Worm (Caenorhabditis elegans) whole organism, young adult: Measurements from ENCODE around the gene clec-163.
A peak's percentile ranks its signal among the peaks of the same experiment; 100 is the strongest.

Experiments used
- B0019.2 ChIP-seq: fragments of 200-800 bp; sonication (Bioruptor generic); conservative IDR thresholded peaks from 2 replicates; pipeline ENCODE4 v1.3.6; 2022; ENCODE audit warnings: missing genetic modification reagents, missing genetic modification characterization, missing compliant biosample characterization
- B0261.1 ChIP-seq: sonication (generic microtip); optimal IDR thresholded peaks from 2 replicates; lab custom pipeline; 2016; ENCODE audit warnings: mild to moderate bottlenecking, missing genetic modification characterization, moderate library complexity, missing compliant biosample characterization
- B0336.3 ChIP-seq: fragments of 200-800 bp; sonication (Bioruptor generic); IDR thresholded peaks from 2 replicates; pipeline ENCODE4 v1.3.6; 2022; ENCODE audit warnings: missing genetic modification characterization, missing compliant biosample characterization
- D2030.7 ChIP-seq: fragments of 200-800 bp; sonication (Bioruptor generic); IDR thresholded peaks from 2 replicates; pipeline ENCODE4 v1.3.6; 2022; ENCODE audit warnings: missing genetic modification reagents, missing genetic modification characterization, missing compliant biosample characterization
- F10E7.11 ChIP-seq: sonication (generic microtip); optimal IDR thresholded peaks from 2 replicates; lab custom pipeline; 2017; ENCODE audit warnings: mild to moderate bottlenecking, missing genetic modification characterization, moderate library complexity, missing compliant biosample characterization
- F22D6.2 ChIP-seq: sonication (generic microtip); optimal IDR thresholded peaks from 2 replicates; lab custom pipeline; 2016; ENCODE audit warnings: mild to moderate bottlenecking, missing genetic modification characterization, missing compliant biosample characterization
- F52B5.7 ChIP-seq: sonication (generic microtip); optimal IDR thresholded peaks from 2 replicates; lab custom pipeline; 2016; ENCODE audit warnings: mild to moderate bottlenecking, missing genetic modification characterization, missing compliant biosample characterization
- F57C9.4 ChIP-seq: sonication (generic microtip); optimal IDR thresholded peaks from 2 replicates; lab custom pipeline; 2017; ENCODE audit warnings: mild to moderate bottlenecking, missing genetic modification characterization, missing compliant biosample characterization
- K11D2.4 ChIP-seq: fragments of 200-800 bp; sonication (Bioruptor generic); IDR thresholded peaks from 2 replicates; pipeline ENCODE4 v1.3.6; 2022; ENCODE audit warnings: missing genetic modification reagents, missing genetic modification characterization, missing compliant biosample characterization
- K12H6.12 ChIP-seq: fragments of 200-800 bp; sonication (Bioruptor generic); optimal IDR thresholded peaks from 2 replicates; lab custom pipeline; 2018; ENCODE audit warnings: mild to moderate bottlenecking, missing genetic modification characterization, missing compliant biosample characterization
- Y79H2A.3 ChIP-seq: fragments of 200-800 bp; sonication (Bioruptor generic); conservative IDR thresholded peaks from 2 replicates; pipeline ENCODE4 v1.3.6; 2022; ENCODE audit warnings: missing genetic modification reagents, missing genetic modification characterization, missing compliant biosample characterization
- akir-1 ChIP-seq: fragments of 200-800 bp; sonication (Bioruptor generic); optimal IDR thresholded peaks from 2 replicates; lab custom pipeline; 2018; ENCODE audit warnings: mild to moderate bottlenecking, missing genetic modification characterization, moderate library complexity, missing compliant biosample characterization
- ama-1 ChIP-seq, 3 experiments: fragments of 150-350 bp in 1 of 3; sonication (generic microtip) in 2 of 3; optimal IDR thresholded peaks; 2 replicates each; lab custom pipeline; 2014 to 2018; ENCODE audit warnings: missing biosample characterization in 2 of 3, missing genetic modification characterization in 2 of 3, missing genetic modification reagents in 2 of 3
- aptf-2 ChIP-seq: fragments of 200-800 bp; sonication (Bioruptor generic); conservative IDR thresholded peaks from 2 replicates; pipeline ENCODE4 v1.3.6; 2022; ENCODE audit warnings: missing genetic modification reagents, missing genetic modification characterization, missing compliant biosample characterization
- aptf-3 ChIP-seq: fragments of 200-800 bp; sonication (Bioruptor generic); IDR thresholded peaks from 2 replicates; pipeline ENCODE4 v1.3.6; 2022; ENCODE audit warnings: missing genetic modification characterization, missing compliant biosample characterization
- athp-1 ChIP-seq: sonication (generic microtip); optimal IDR thresholded peaks from 2 replicates; lab custom pipeline; 2017; ENCODE audit warnings: mild to moderate bottlenecking, missing genetic modification characterization, missing compliant biosample characterization
- attf-6 ChIP-seq: fragments of 200-800 bp; sonication (Bioruptor generic); IDR thresholded peaks from 2 replicates; pipeline ENCODE4 v1.3.6; 2022; ENCODE audit warnings: missing genetic modification reagents, missing genetic modification characterization, missing compliant biosample characterization
- ceh-100 ChIP-seq: fragments of 200-800 bp; sonication (Bioruptor generic); IDR thresholded peaks from 2 replicates; pipeline ENCODE4 v1.3.6; 2022; ENCODE audit warnings: missing genetic modification reagents, missing genetic modification characterization, missing compliant biosample characterization
- ceh-40 ChIP-seq: fragments of 200-800 bp; sonication (Bioruptor generic); IDR thresholded peaks from 2 replicates; pipeline ENCODE4 v1.3.6; 2022; ENCODE audit warnings: missing genetic modification characterization, missing compliant biosample characterization
- ceh-58 ChIP-seq: fragments of 200-800 bp; sonication (Bioruptor generic); IDR thresholded peaks from 2 replicates; pipeline ENCODE4 v1.3.6; 2022; ENCODE audit warnings: missing genetic modification characterization, missing compliant biosample characterization
- dpff-1 ChIP-seq: sonication (generic microtip); optimal IDR thresholded peaks from 2 replicates; lab custom pipeline; 2017; ENCODE audit warnings: mild to moderate bottlenecking, missing genetic modification characterization, missing compliant biosample characterization
- dpl-1 ChIP-seq: fragments of 150-350 bp; optimal IDR thresholded peaks from 2 replicates; lab custom pipeline; 2014; ENCODE audit warnings: missing biosample characterization, missing genetic modification reagents, missing genetic modification characterization
- efl-1 ChIP-seq: fragments of 150-350 bp; optimal IDR thresholded peaks from 2 replicates; lab custom pipeline; 2014; ENCODE audit warnings: missing biosample characterization, missing genetic modification reagents, missing genetic modification characterization
- egl-18 ChIP-seq: fragments of 200-800 bp; sonication (Bioruptor generic); IDR thresholded peaks from 2 replicates; pipeline ENCODE4 v1.3.6; 2022; ENCODE audit warnings: missing genetic modification reagents, missing genetic modification characterization, missing compliant biosample characterization
- ets-4 ChIP-seq: fragments of 200-800 bp; sonication (Bioruptor generic); optimal IDR thresholded peaks from 2 replicates; lab custom pipeline; 2018; ENCODE audit warnings: mild to moderate bottlenecking, missing genetic modification characterization, missing compliant biosample characterization
- hlh-26 ChIP-seq: fragments of 200-800 bp; sonication (Bioruptor generic); conservative IDR thresholded peaks from 2 replicates; pipeline ENCODE4 v1.3.6; 2022; ENCODE audit warnings: missing genetic modification reagents, missing genetic modification characterization, missing compliant biosample characterization
- hrde-1 ChIP-seq: sonication (generic microtip); optimal IDR thresholded peaks from 2 replicates; lab custom pipeline; 2016; ENCODE audit warnings: missing genetic modification characterization, mild to moderate bottlenecking, missing compliant biosample characterization, moderate library complexity, missing genotype, missing genetic modification reagents, borderline replicate concordance
- hsf-1 ChIP-seq: fragments of 200-800 bp; sonication (Bioruptor generic); IDR thresholded peaks from 2 replicates; pipeline ENCODE4 v1.3.6; 2022; ENCODE audit warnings: missing genetic modification reagents, missing genetic modification characterization, missing compliant biosample characterization
- let-526 ChIP-seq: fragments of 200-800 bp; sonication (Bioruptor generic); IDR thresholded peaks from 2 replicates; pipeline ENCODE4 v1.3.6; 2022; ENCODE audit warnings: missing genetic modification reagents, missing genetic modification characterization, missing compliant biosample characterization
- lin-26 ChIP-seq: fragments of 200-800 bp; sonication (Bioruptor generic); IDR thresholded peaks from 2 replicates; pipeline ENCODE4 v1.3.6; 2022; ENCODE audit warnings: missing genetic modification reagents, missing genetic modification characterization, missing compliant biosample characterization
- lin-35 ChIP-seq, 3 experiments: fragments of 150-350 bp in 2 of 3; sonication (generic microtip) in 1 of 3; optimal IDR thresholded peaks; 2 replicates each; lab custom pipeline; 2014 to 2018; ENCODE audit warnings: missing biosample characterization in 3 of 3, missing genetic modification characterization in 3 of 3, missing genetic modification reagents in 3 of 3
- lsl-1 ChIP-seq: fragments of 200-800 bp; sonication (Bioruptor generic); optimal IDR thresholded peaks from 2 replicates; lab custom pipeline; 2018; ENCODE audit warnings: mild to moderate bottlenecking, missing genetic modification characterization, moderate library complexity, missing compliant biosample characterization
- madf-8 ChIP-seq: fragments of 200-800 bp; sonication (Bioruptor generic); conservative IDR thresholded peaks from 2 replicates; pipeline ENCODE4 v1.3.6; 2022; ENCODE audit warnings: missing genetic modification reagents, missing genetic modification characterization, missing compliant biosample characterization
- mes-4 ChIP-seq: sonication (generic microtip); optimal IDR thresholded peaks from 2 replicates; lab custom pipeline; 2016; ENCODE audit warnings: missing genotype, missing genetic modification characterization, missing compliant biosample characterization
- nfya-1 ChIP-seq: sonication (generic microtip); optimal IDR thresholded peaks from 2 replicates; lab custom pipeline; 2017; ENCODE audit warnings: antibody characterized with exemption, missing compliant biosample characterization, missing genetic modification characterization, borderline replicate concordance; ENCODE audit not compliant: insufficient read depth
- nfyb-1 ChIP-seq: fragments of 200-800 bp; sonication (Bioruptor generic); IDR thresholded peaks from 2 replicates; pipeline ENCODE4 v1.3.6; 2022; ENCODE audit warnings: missing genetic modification reagents, missing genetic modification characterization, missing compliant biosample characterization
- nhr-27 ChIP-seq: fragments of 200-800 bp; sonication (Bioruptor generic); optimal IDR thresholded peaks from 2 replicates; lab custom pipeline; 2018; ENCODE audit warnings: mild to moderate bottlenecking, missing genetic modification characterization, moderate library complexity, missing compliant biosample characterization
- pbrm-1 ChIP-seq: fragments of 200-800 bp; sonication (Bioruptor generic); IDR thresholded peaks from 2 replicates; pipeline ENCODE4 v1.3.6; 2022; ENCODE audit warnings: missing genetic modification reagents, missing genetic modification characterization, missing compliant biosample characterization
- rcor-1 ChIP-seq: fragments of 200-800 bp; sonication (Bioruptor generic); IDR thresholded peaks from 2 replicates; pipeline ENCODE4 v1.3.6; 2022; ENCODE audit warnings: missing genetic modification reagents, missing genetic modification characterization, missing compliant biosample characterization
- rpc-1 ChIP-seq, 2 experiments: fragments of 150-350 bp in 1 of 2; sonication (generic microtip) in 1 of 2; optimal IDR thresholded peaks; 2 replicates each; lab custom pipeline; 2014 to 2018; ENCODE audit warnings: missing biosample characterization in 1 of 2, missing genetic modification characterization in 1 of 2, missing genetic modification reagents in 1 of 2, missing genotype in 1 of 2
- snpc-3.4 ChIP-seq: sonication (generic microtip); optimal IDR thresholded peaks from 2 replicates; lab custom pipeline; 2017; ENCODE audit warnings: missing genetic modification characterization, mild to moderate bottlenecking, missing compliant biosample characterization, antibody characterized with exemption, moderate library complexity, missing genotype, missing genetic modification reagents
- sptf-2 ChIP-seq: fragments of 200-800 bp; sonication (Bioruptor generic); optimal IDR thresholded peaks from 2 replicates; lab custom pipeline; 2018; ENCODE audit warnings: mild to moderate bottlenecking, missing genetic modification characterization, missing compliant biosample characterization
- tbp1 ChIP-seq: fragments of 200-800 bp; sonication (Bioruptor generic); optimal IDR thresholded peaks from 2 replicates; lab custom pipeline; 2018; ENCODE audit warnings: mild to moderate bottlenecking, missing genetic modification characterization, missing compliant biosample characterization
- zim-3 ChIP-seq: sonication (generic microtip); optimal IDR thresholded peaks from 2 replicates; lab custom pipeline; 2017; ENCODE audit warnings: mild to moderate bottlenecking, missing genetic modification characterization, moderate library complexity, missing compliant biosample characterization
- ztf-18 ChIP-seq: sonication (generic microtip); optimal IDR thresholded peaks from 2 replicates; lab custom pipeline; 2016; ENCODE audit warnings: missing genotype, mild to moderate bottlenecking, missing genetic modification characterization, missing compliant biosample characterization
- ztf-25 ChIP-seq: fragments of 200-800 bp; sonication (Bioruptor generic); IDR thresholded peaks from 2 replicates; pipeline ENCODE4 v1.3.6; 2022; ENCODE audit warnings: missing genetic modification reagents, missing genetic modification characterization, missing compliant biosample characterization
- ztf-28 ChIP-seq: fragments of 200-800 bp; sonication (Bioruptor generic); IDR thresholded peaks from 2 replicates; pipeline ENCODE4 v1.3.6; 2022; ENCODE audit warnings: missing genetic modification reagents, missing genetic modification characterization, missing compliant biosample characterization

Gene clec-163

ce11 chrIII:10746406-10746807 is 47.7 kb upstream of the clec-163 start (continued):
- TF ChIP-seq ceh-100 (GFP tag; lab: Robert Waterston, UW) (peak; percentile 49), D2030.7 (GFP tag; lab: Robert Waterston, UW) (peak; percentile 77), ceh-58 (peak; percentile 71; the same call in 1 of the 2 replicates), B0019.2 (peak; percentile 51; the same call in 1 of the 2 replicates), K11D2.4 (GFP tag; lab: Robert Waterston, UW) (no peak), nfya-1 (tag; lab: Kevin White, UChicago) (no peak), F10E7.11 (tag; lab: Kevin White, UChicago) (peak; percentile 77), nfyb-1 (peak; percentile 80), snpc-3.4 (tag; lab: Kevin White, UChicago) (peak; percentile 91), Y79H2A.3 (GFP tag; lab: Robert Waterston, UW) (peak; percentile 94), let-526 (GFP tag; lab: Robert Waterston, UW) (no peak), athp-1 (tag; lab: Kevin White, UChicago) (peak; percentile 85), efl-1 (GFP tag; lab: Kevin White, UChicago) (peak; percentile 62), aptf-3 (GFP tag; lab: Robert Waterston, UW) (no peak), F22D6.2 (no peak), F57C9.4 (tag; lab: Kevin White, UChicago) (peak; percentile 40), sptf-2 (GFP tag; lab: Kevin White, UChicago) (no peak), ceh-40 (GFP tag; lab: Robert Waterston, UW) (peak; percentile 70; the same call in 1 of the 2 replicates), ztf-28 (no peak), ets-4 (GFP tag; lab: Kevin White, UChicago) (peak; percentile 49), dpl-1 (GFP tag; lab: Kevin White, UChicago) (peak; percentile 6), ztf-18 (tag; lab: Kevin White, UChicago) (peak; percentile 70), ama-1 (optimal IDR thresholded peaks at IDR 0.05; lab: Kevin White, UChicago) (peak; percentile 20), ama-1 (GFP tag; optimal IDR thresholded peaks at IDR 0.05; lab: Kevin White, UChicago) (peak; percentile 83 to 93), lin-26 (GFP tag; lab: Robert Waterston, UW) (peak; percentile 87), attf-6 (GFP tag; lab: Robert Waterston, UW) (peak; percentile 87), F52B5.7 (peak; percentile 73), K12H6.12 (no peak), madf-8 (peak; percentile 61; the same call in 1 of the 2 replicates), hsf-1 (GFP tag; lab: Robert Waterston, UW) (peak; percentile 81), pbrm-1 (peak; percentile 75; the same call in 1 of the 2 replicates), zim-3 (tag; lab: Kevin White, UChicago) (peak; percentile 44), nhr-27 (tag; lab: Kevin White, UChicago) (no peak), dpff-1 (tag; lab: Kevin White, UChicago) (peak; percentile 18), tbp1 (GFP tag; lab: Kevin White, UChicago) (peak; percentile 52), rpc-1 (optimal IDR thresholded peaks at IDR 0.05; lab: Kevin White, UChicago) (no peak), rpc-1 (tag; optimal IDR thresholded peaks at IDR 0.05; lab: Kevin White, UChicago) (peak; percentile 6), akir-1 (no peak), ztf-25 (GFP tag; lab: Robert Waterston, UW) (peak; percentile 11; the same call in 1 of the 2 replicates), lsl-1 (GFP tag; lab: Kevin White, UChicago) (peak; percentile 61), aptf-2 (GFP tag; lab: Robert Waterston, UW) (no peak), mes-4 (tag; lab: Kevin White, UChicago) (peak; percentile 18), hrde-1 (tag; lab: Kevin White, UChicago) (peak; percentile 98), B0261.1 (tag; lab: Kevin White, UChicago) (no peak), B0336.3 (peak; percentile 93; the same call in 1 of the 2 replicates), hlh-26 (GFP tag; lab: Robert Waterston, UW) (no peak), rcor-1 (peak; percentile 66), lin-35 (GFP tag; optimal IDR thresholded peaks at IDR 0.05; lab: Kevin White, UChicago) (peak in 2 of 3 experiments; percentile 7 to 38), egl-18 (GFP tag; lab: Robert Waterston, UW) (no peak)
